3 fruit fly cellular contexts compared by ENCODE assay signal in genomic region chr3R:28904816-28905435, dm6.
TF ChIP-seq lines count a peak whose summit lies in the region.

No protein-coding gene starts in this region.

TF ChIP-seq in whole organism, embryonic, 481 proteins besides CTCF, POLR2A, EP300 and RAD21 (continued from another document and continues in another):
- TF ChIP-seq Doc3 (GFP tag; IDR thresholded peaks at IDR 0.05; lab: Robert Waterston, UW; ENCODE audit: partially characterized antibody) (no peak), sob (GFP tag; IDR thresholded peaks at IDR 0.05; lab: Robert Waterston, UW) (peak; percentile 84), D19A (tag; optimal IDR thresholded peaks at IDR 0.05; lab: Kevin White, UChicago) (peak; percentile 42), Fer1 (GFP tag; optimal IDR thresholded peaks at IDR 0.05; lab: Kevin White, UChicago) (no peak), chif (GFP tag; optimal IDR thresholded peaks at IDR 0.05; lab: Kevin White, UChicago) (peak; percentile 42 to 79), Elba2 (GFP tag; optimal IDR thresholded peaks at IDR 0.05; lab: Kevin White, UChicago) (no peak), ewg (GFP tag; optimal IDR thresholded peaks at IDR 0.05; lab: Kevin White, UChicago) (peak; percentile 41), crc (GFP tag; optimal IDR thresholded peaks at IDR 0.05; lab: Kevin White, UChicago) (peak; percentile 61), Usf (GFP tag; optimal IDR thresholded peaks at IDR 0.05; lab: Kevin White, UChicago) (peak; percentile 47), Ravus (GFP tag; IDR thresholded peaks at IDR 0.05; lab: Robert Waterston, UW) (peak; percentile 58; the same call in 1 of the 2 replicates), tgo (GFP tag; IDR thresholded peaks at IDR 0.05; lab: Robert Waterston, UW) (peak; percentile 83), Drgx (GFP tag; IDR thresholded peaks at IDR 0.05; lab: Robert Waterston, UW) (peak; percentile 83), ash1 (GFP tag; optimal IDR thresholded peaks at IDR 0.05; lab: Kevin White, UChicago) (no peak), lmd (GFP tag; IDR thresholded peaks at IDR 0.05; lab: Robert Waterston, UW) (peak; percentile 90), rib (GFP tag; IDR thresholded peaks at IDR 0.05; lab: Robert Waterston, UW) (peak; percentile 77), CG12744 (GFP tag; optimal IDR thresholded peaks at IDR 0.05; lab: Kevin White, UChicago) (peak; percentile 60), Fer3 (tag; optimal IDR thresholded peaks at IDR 0.05; lab: Kevin White, UChicago) (peak; percentile 70), HLH3B (GFP tag; IDR thresholded peaks at IDR 0.05; lab: Robert Waterston, UW) (peak; percentile 84), CG1233 (GFP tag; optimal IDR thresholded peaks at IDR 0.05; lab: Kevin White, UChicago) (peak; percentile 58), CG5180 (GFP tag; optimal IDR thresholded peaks at IDR 0.05; lab: Kevin White, UChicago) (no peak), CG11560 (tag; IDR thresholded peaks at IDR 0.05; lab: Robert Waterston, UW) (peak; percentile 68), D (optimal IDR thresholded peaks at IDR 0.05; lab: Kevin White, UChicago) (no peak), D (GFP tag; optimal IDR thresholded peaks at IDR 0.05; lab: Kevin White, UChicago) (peak; percentile 21), pnt (GFP tag; optimal IDR thresholded peaks at IDR 0.05; lab: Kevin White, UChicago) (peak; percentile 53), CG42726 (GFP tag; IDR thresholded peaks at IDR 0.05; lab: Robert Waterston, UW; ENCODE audit: partially characterized antibody) (no peak), Mad (GFP tag; optimal IDR thresholded peaks at IDR 0.05; lab: Kevin White, UChicago) (peak; percentile 58), CG5953 (GFP tag; IDR thresholded peaks at IDR 0.05; lab: Robert Waterston, UW) (peak; percentile 66), CG18599 (GFP tag; optimal IDR thresholded peaks at IDR 0.05; lab: Kevin White, UChicago) (peak; percentile 54), Awh (GFP tag; IDR thresholded peaks at IDR 0.05; lab: Robert Waterston, UW) (peak; percentile 77), Sry-δ (GFP tag; optimal IDR thresholded peaks at IDR 0.05; lab: Kevin White, UChicago) (peak; percentile 23), CG17612 (GFP tag; IDR thresholded peaks at IDR 0.05; lab: Robert Waterston, UW) (peak; percentile 68), CG2116 (GFP tag; optimal IDR thresholded peaks at IDR 0.05; lab: Kevin White, UChicago) (no peak), CG16863 (GFP tag; optimal IDR thresholded peaks at IDR 0.05; lab: Kevin White, UChicago) (peak; percentile 66), gsb (GFP tag; IDR thresholded peaks at IDR 0.05; lab: Robert Waterston, UW) (peak; percentile 67; the same call in 1 of the 2 replicates), phol (tag; optimal IDR thresholded peaks at IDR 0.05; lab: Kevin White, UChicago) (peak; percentile 57), ssp (GFP tag; IDR thresholded peaks at IDR 0.05; lab: Robert Waterston, UW) (peak; percentile 63), schlank (tag; optimal IDR thresholded peaks at IDR 0.05; lab: Kevin White, UChicago) (peak; percentile 70), corto (GFP tag; optimal IDR thresholded peaks at IDR 0.05; lab: Kevin White, UChicago) (no peak), Dip2 (GFP tag; IDR thresholded peaks at IDR 0.05; lab: Robert Waterston, UW) (no peak), tap (tag; optimal IDR thresholded peaks at IDR 0.05; lab: Kevin White, UChicago) (peak; percentile 57), CG12104 (GFP tag; optimal IDR thresholded peaks at IDR 0.05; lab: Kevin White, UChicago) (peak; percentile 32), vfl (GFP tag; optimal IDR thresholded peaks at IDR 0.05; lab: Kevin White, UChicago) (peak; percentile 59), sima (GFP tag; optimal IDR thresholded peaks at IDR 0.05; lab: Kevin White, UChicago) (no peak), ttk (GFP tag; IDR thresholded peaks at IDR 0.05; lab: Robert Waterston, UW) (peak; percentile 78)

TF ChIP-seq in whole organism, prepupa, 60 proteins besides CTCF, POLR2A, EP300 and RAD21 (continued from another document):
- TF ChIP-seq acj6 (GFP tag; optimal IDR thresholded peaks at IDR 0.05; lab: Kevin White, UChicago), result peak; percentile 29
- TF ChIP-seq dsx (GFP tag; optimal IDR thresholded peaks at IDR 0.05; lab: Kevin White, UChicago; ENCODE audit: poor library complexity, severe bottlenecking), result no peak
- TF ChIP-seq Gug (GFP tag; IDR thresholded peaks at IDR 0.05; lab: Robert Waterston, UW), result peak; percentile 58; the same call in 1 of the 2 replicates
- TF ChIP-seq CG1621 (tag; optimal IDR thresholded peaks at IDR 0.05; lab: Kevin White, UChicago), result no peak
- peak; percentile 29 for TF ChIP-seq topi (GFP tag; optimal IDR thresholded peaks at IDR 0.05; lab: Kevin White, UChicago)
- TF ChIP-seq CG6808 (GFP tag; optimal IDR thresholded peaks at IDR 0.05; lab: Kevin White, UChicago), result no peak
- TF ChIP-seq CG10631 (GFP tag; optimal IDR thresholded peaks at IDR 0.05; lab: Kevin White, UChicago), result peak; percentile 50
- TF ChIP-seq Met (GFP tag; optimal IDR thresholded peaks at IDR 0.05; lab: Kevin White, UChicago), result peak; percentile 38
- peak; percentile 65 for TF ChIP-seq CG11294 (GFP tag; IDR thresholded peaks at IDR 0.05; lab: Robert Waterston, UW)
- TF ChIP-seq Ets21C (GFP tag; optimal IDR thresholded peaks at IDR 0.05; lab: Kevin White, UChicago), result peak; percentile 23
- TF ChIP-seq fkh (GFP tag; optimal IDR thresholded peaks at IDR 0.05; lab: Kevin White, UChicago), result no peak
- no peak for TF ChIP-seq CG8632 (GFP tag; optimal IDR thresholded peaks at IDR 0.05; lab: Kevin White, UChicago)
- TF ChIP-seq CG8319 (GFP tag; optimal IDR thresholded peaks at IDR 0.05; lab: Kevin White, UChicago), result no peak
- TF ChIP-seq cyc (GFP tag; optimal IDR thresholded peaks at IDR 0.05; lab: Kevin White, UChicago), result no peak
- TF ChIP-seq OdsH (GFP tag; optimal IDR thresholded peaks at IDR 0.05; lab: Kevin White, UChicago), result peak; percentile 42
- TF ChIP-seq Lpt (GFP tag; optimal IDR thresholded peaks at IDR 0.05; lab: Kevin White, UChicago), result peak; percentile 41
- no peak for TF ChIP-seq dac (GFP tag; optimal IDR thresholded peaks at IDR 0.05; lab: Kevin White, UChicago)
- peak; percentile 46 for TF ChIP-seq pdm3 (GFP tag; optimal IDR thresholded peaks at IDR 0.05; lab: Kevin White, UChicago)
- TF ChIP-seq CG6854 (GFP tag; optimal IDR thresholded peaks at IDR 0.05; lab: Kevin White, UChicago), result no peak
- TF ChIP-seq CG3032 (tag; optimal IDR thresholded peaks at IDR 0.05; lab: Kevin White, UChicago), result no peak
- no peak for TF ChIP-seq CG16779 (tag; optimal IDR thresholded peaks at IDR 0.05; lab: Kevin White, UChicago)
- peak; percentile 14 for TF ChIP-seq CG6792 (GFP tag; optimal IDR thresholded peaks at IDR 0.05; lab: Kevin White, UChicago)

TF ChIP-seq in whole organism, wandering third instar larva, 38 proteins besides CTCF, POLR2A, EP300 and RAD21 (continued from another document):
- TF ChIP-seq lola (GFP tag; optimal IDR thresholded peaks at IDR 0.05; lab: Kevin White, UChicago) (no peak), HLH106 (tag; optimal IDR thresholded peaks at IDR 0.05; lab: Kevin White, UChicago) (peak; percentile 54), Hnf4 (GFP tag; optimal IDR thresholded peaks at IDR 0.05; lab: Kevin White, UChicago) (no peak), CG9705 (GFP tag; optimal IDR thresholded peaks at IDR 0.05; lab: Kevin White, UChicago) (no peak), foxo (GFP tag; optimal IDR thresholded peaks at IDR 0.05; lab: Kevin White, UChicago) (peak in 1 of 2 experiments; percentile 56), CrebA (GFP tag; optimal IDR thresholded peaks at IDR 0.05; lab: Kevin White, UChicago; ENCODE audit: borderline replicate concordance) (no peak), h (GFP tag; optimal IDR thresholded peaks at IDR 0.05; lab: Kevin White, UChicago) (peak; percentile 45)
